Worm (Caenorhabditis elegans): ENCODE data around the gene C17F4.2.

ce11 chrII:3224631-3225030 lies 23.8 kb upstream of the C17F4.2 start, which contains the start of gene ZC239.15:
- TF ChIP-seq dao-5 (tag; optimal IDR thresholded peaks at IDR 0.05): no peak
- TF ChIP-seq W03F9.2 (tag; optimal IDR thresholded peaks at IDR 0.05): no peak
- TF ChIP-seq him-1 (tag; optimal IDR thresholded peaks at IDR 0.05): no peak
